Fruit fly (Drosophila melanogaster): Measurements from ENCODE around the gene CG33648.
A peak's percentile ranks its signal among the peaks of the same experiment; 100 is the strongest.

Gene CG33648

dm6 chr2L:14501132-14501954 is 22.8 kb upstream of the CG33648 start (continued):
- TF ChIP-seq Neu2 (GFP tag; optimal IDR thresholded peaks at IDR 0.05; ENCODE audit: borderline replicate concordance) (no peak), sob (GFP tag; IDR thresholded peaks at IDR 0.05) (peak; percentile 22; the same call in 1 of the 2 replicates), cwo (GFP tag; optimal IDR thresholded peaks at IDR 0.05) (peak; percentile 40), Jarid2 (GFP tag; optimal IDR thresholded peaks at IDR 0.05) (no peak), CG34224 (GFP tag; IDR thresholded peaks at IDR 0.05; ENCODE audit: partially characterized antibody) (no peak), row (GFP tag; IDR thresholded peaks at IDR 0.05) (peak; percentile 42; the same call in 2 of the 3 replicates), Med (GFP tag) (peak; percentile 21), Pdp1 (GFP tag; optimal IDR thresholded peaks at IDR 0.05) (peak in 1 of 2 experiments; percentile 26), CG2678 (tag; optimal IDR thresholded peaks at IDR 0.05) (peak; percentile 44), pho (GFP tag; optimal IDR thresholded peaks at IDR 0.05) (no peak), cato (GFP tag; optimal IDR thresholded peaks at IDR 0.05; ENCODE audit: borderline replicate concordance) (no peak), CG11247 (GFP tag; IDR thresholded peaks at IDR 0.05) (no peak), CG12942 (GFP tag; optimal IDR thresholded peaks at IDR 0.05) (no peak), dan (GFP tag; IDR thresholded peaks at IDR 0.05) (no peak), CG3838 (GFP tag; optimal IDR thresholded peaks at IDR 0.05) (no peak), sc (optimal IDR thresholded peaks at IDR 0.05) (no peak), sc (GFP tag; optimal IDR thresholded peaks at IDR 0.05) (no peak), CG4328 (GFP tag; optimal IDR thresholded peaks at IDR 0.05) (peak; percentile 44), twi (tag; optimal IDR thresholded peaks at IDR 0.05) (peak; percentile 23), Camta (GFP tag; optimal IDR thresholded peaks at IDR 0.05) (no peak), lab (GFP tag; optimal IDR thresholded peaks at IDR 0.05) (no peak), chif (GFP tag; optimal IDR thresholded peaks at IDR 0.05) (no peak), sens (GFP tag) (peak; percentile 64), ranshi (GFP tag; IDR thresholded peaks at IDR 0.05) (no peak), Myb (GFP tag; optimal IDR thresholded peaks at IDR 0.05) (no peak), Atf-2 (GFP tag; optimal IDR thresholded peaks at IDR 0.05) (no peak), Hmx (GFP tag; optimal IDR thresholded peaks at IDR 0.05) (no peak), Nf-YA (GFP tag; IDR thresholded peaks at IDR 0.05) (no peak), sima (GFP tag; optimal IDR thresholded peaks at IDR 0.05) (no peak), da (GFP tag; optimal IDR thresholded peaks at IDR 0.05) (no peak), psq (GFP tag; optimal IDR thresholded peaks at IDR 0.05) (no peak), vnd (GFP tag; IDR thresholded peaks at IDR 0.05; ENCODE audit: partially characterized antibody) (no peak), az2 (GFP tag; optimal IDR thresholded peaks at IDR 0.05) (no peak), CG15269 (tag; optimal IDR thresholded peaks at IDR 0.05) (peak; percentile 25), CG32767 (GFP tag; IDR thresholded peaks at IDR 0.05) (no peak), CG10209 (GFP tag; optimal IDR thresholded peaks at IDR 0.05) (peak; percentile 12), Nf-YB (GFP tag; optimal IDR thresholded peaks at IDR 0.05) (no peak), Asciz (GFP tag; optimal IDR thresholded peaks at IDR 0.05) (no peak), Dip3 (GFP tag; optimal IDR thresholded peaks at IDR 0.05) (no peak), CG17385 (GFP tag; optimal IDR thresholded peaks at IDR 0.05) (no peak), mam (GFP tag; optimal IDR thresholded peaks at IDR 0.05) (no peak), YL-1 (GFP tag; optimal IDR thresholded peaks at IDR 0.05) (no peak), PHDP (tag; optimal IDR thresholded peaks at IDR 0.05) (peak; percentile 17), CG7556 (GFP tag; optimal IDR thresholded peaks at IDR 0.05) (no peak), cad (GFP tag; optimal IDR thresholded peaks at IDR 0.05) (no peak), CG4617 (GFP tag; optimal IDR thresholded peaks at IDR 0.05; ENCODE audit: borderline replicate concordance) (no peak), CG17829 (tag; optimal IDR thresholded peaks at IDR 0.05) (no peak), Sin3A (optimal IDR thresholded peaks at IDR 0.05) (no peak), gce (GFP tag; IDR thresholded peaks at IDR 0.05) (0 out of 3 replicates have a peak, but pooled peaks have one; percentile 16), chm (GFP tag; IDR thresholded peaks at IDR 0.05) (0 out of 2 replicates have a peak, but pooled peaks have one; percentile 17)

All from whole organism, embryonic.